Fruit fly (Drosophila melanogaster) whole organism, adult: ENCODE data around the gene Arpc3A.

Experiments
- CG11617 ChIP-seq: fragments of 200-800 bp; sonication (Bioruptor generic); optimal IDR thresholded peaks from 2 replicates; lab custom pipeline; 2017; ENCODE audit warnings: mild to moderate bottlenecking, missing biosample characterization, missing genetic modification reagents, missing genetic modification characterization
- CG12768 ChIP-seq: fragments of 200-800 bp; sonication (Bioruptor generic); optimal IDR thresholded peaks from 2 replicates; lab custom pipeline; 2017; ENCODE audit warnings: missing biosample characterization, missing genetic modification characterization, mild to moderate bottlenecking, moderate library complexity, missing genetic modification reagents
- CG14711 ChIP-seq: fragments of 200-800 bp; sonication (Bioruptor generic); optimal IDR thresholded peaks from 2 replicates; lab custom pipeline; 2018; ENCODE audit warnings: missing biosample characterization, mild to moderate bottlenecking, missing genetic modification characterization, moderate library complexity
- CG1620 ChIP-seq: fragments of 200-800 bp; sonication (Bioruptor generic); optimal IDR thresholded peaks from 2 replicates; lab custom pipeline; 2016; ENCODE audit warnings: missing biosample characterization, missing genetic modification characterization
- CG7045 ChIP-seq: fragments of 200-800 bp; sonication (Bioruptor generic); optimal IDR thresholded peaks from 2 replicates; lab custom pipeline; 2017; ENCODE audit warnings: missing biosample characterization, mild to moderate bottlenecking, missing genetic modification characterization
- Crg-1 ChIP-seq: fragments of 200-800 bp; sonication (Bioruptor generic); optimal IDR thresholded peaks from 2 replicates; lab custom pipeline; 2016; ENCODE audit warnings: missing biosample characterization, missing genetic modification characterization
- Hr96 ChIP-seq: fragments of 200-800 bp; sonication (Bioruptor generic); optimal IDR thresholded peaks from 2 replicates; lab custom pipeline; 2016; ENCODE audit warnings: missing biosample characterization, missing genetic modification characterization
- bab1 ChIP-seq: fragments of 200-800 bp; sonication (Bioruptor generic); optimal IDR thresholded peaks from 3 replicates; lab custom pipeline; 2019; ENCODE audit warnings: missing biosample characterization, mild to moderate bottlenecking, missing genetic modification characterization, moderate library complexity
- cnc ChIP-seq, 2 experiments: fragments of >200 bp; optimal IDR thresholded peaks; 2 replicates each; lab custom pipeline; 2017
- kay ChIP-seq: fragments of 200-800 bp; sonication (Bioruptor generic); peaks from one replicate; lab custom pipeline; 2016; ENCODE audit warnings: missing biosample characterization, missing genetic modification characterization, borderline replicate concordance
- tj ChIP-seq: fragments of 200-800 bp; sonication (Bioruptor generic); optimal IDR thresholded peaks from 3 replicates; lab custom pipeline; 2017; ENCODE audit warnings: missing biosample characterization, mild to moderate bottlenecking, missing genetic modification characterization, moderate library complexity
- toe ChIP-seq: fragments of 200-800 bp; sonication (Bioruptor generic); optimal IDR thresholded peaks from 2 replicates; lab custom pipeline; 2016; ENCODE audit warnings: missing biosample characterization, missing genetic modification characterization

dm6 chr3R:15788221-15788620, 46.2 kb upstream of the Arpc3A start, which contains the start of gene Uros2:
- TF ChIP-seq CG1620 (no peak), bab1 (no peak), kay (GFP tag; lab: Kevin White, UChicago) (no peak), CG7045 (GFP tag; lab: Kevin White, UChicago) (no peak), toe (no peak), Crg-1 (GFP tag; lab: Kevin White, UChicago) (no peak), cnc (optimal IDR thresholded peaks at IDR 0.05; lab: Kevin White, UChicago) (no peak), CG12768 (GFP tag; lab: Kevin White, UChicago) (no peak), CG11617 (GFP tag; lab: Kevin White, UChicago) (no peak), CG14711 (tag; lab: Kevin White, UChicago) (no peak), Hr96 (GFP tag; lab: Kevin White, UChicago) (no peak), tj (GFP tag; lab: Kevin White, UChicago) (no peak)
